Worm (Caenorhabditis elegans) whole organism, late embryonic: ENCODE measurements around the gene gtf-2A2.

ENCODE experiments used
- C08G9.2 ChIP-seq: sonication (generic microtip); optimal IDR thresholded peaks from 2 replicates; lab custom pipeline; 2016; ENCODE audit warnings: mild to moderate bottlenecking, missing genetic modification characterization, moderate library complexity, missing compliant biosample characterization
- C38D4.7 ChIP-seq: fragments of 200-800 bp; sonication (Bioruptor generic); optimal IDR thresholded peaks from 2 replicates; lab custom pipeline; 2018; ENCODE audit warnings: mild to moderate bottlenecking, missing genetic modification characterization, moderate library complexity, missing compliant biosample characterization
- K09A11.1 ChIP-seq: sonication (generic microtip); optimal IDR thresholded peaks from 2 replicates; lab custom pipeline; 2017; ENCODE audit warnings: antibody characterized with exemption, mild to moderate bottlenecking, missing genetic modification characterization, missing compliant biosample characterization; ENCODE audit not compliant: insufficient read depth
- Y22D7AL.16 ChIP-seq: sonication (generic microtip); optimal IDR thresholded peaks from 2 replicates; lab custom pipeline; 2016; ENCODE audit warnings: missing genetic modification characterization, missing compliant biosample characterization
- ahr-1 ChIP-seq: sonication (generic microtip); optimal IDR thresholded peaks from 2 replicates; lab custom pipeline; 2016; ENCODE audit warnings: missing genetic modification characterization, missing compliant biosample characterization
- ama-1 ChIP-seq: fragments of 150-350 bp; optimal IDR thresholded peaks from 2 replicates; lab custom pipeline; 2014
- ceh-14 ChIP-seq: sonication (generic microtip); optimal IDR thresholded peaks from 2 replicates; lab custom pipeline; 2016; ENCODE audit warnings: missing genotype, missing genetic modification characterization, missing compliant biosample characterization
- ceh-18 ChIP-seq: sonication (generic microtip); optimal IDR thresholded peaks from 2 replicates; lab custom pipeline; 2016; ENCODE audit warnings: missing genetic modification characterization, missing compliant biosample characterization
- ceh-2 ChIP-seq: sonication (generic microtip); optimal IDR thresholded peaks from 2 replicates; lab custom pipeline; 2016; ENCODE audit warnings: missing genotype, missing genetic modification characterization, missing compliant biosample characterization
- ceh-24 ChIP-seq: sonication (generic microtip); optimal IDR thresholded peaks from 2 replicates; lab custom pipeline; 2016; ENCODE audit warnings: mild to moderate bottlenecking, missing genetic modification characterization, missing compliant biosample characterization
- ceh-31 ChIP-seq: sonication (generic microtip); optimal IDR thresholded peaks from 2 replicates; lab custom pipeline; 2016; ENCODE audit warnings: missing genetic modification characterization, missing compliant biosample characterization
- ceh-34 ChIP-seq: sonication (generic microtip); optimal IDR thresholded peaks from 2 replicates; lab custom pipeline; 2016; ENCODE audit warnings: mild to moderate bottlenecking, missing genetic modification characterization, missing compliant biosample characterization
- ceh-6 ChIP-seq: fragments of 200-800 bp; sonication (Bioruptor generic); optimal IDR thresholded peaks from 2 replicates; lab custom pipeline; 2018; ENCODE audit warnings: mild to moderate bottlenecking, missing genetic modification characterization, missing compliant biosample characterization
- dmd-4 ChIP-seq: sonication (generic microtip); optimal IDR thresholded peaks from 2 replicates; lab custom pipeline; 2016; ENCODE audit warnings: borderline replicate concordance, missing genetic modification characterization, missing compliant biosample characterization
- dve-1 ChIP-seq: sonication (generic microtip); optimal IDR thresholded peaks from 2 replicates; lab custom pipeline; 2017; ENCODE audit warnings: antibody characterized with exemption, mild to moderate bottlenecking, missing genetic modification characterization, missing compliant biosample characterization
- ets-4 ChIP-seq: sonication (generic microtip); optimal IDR thresholded peaks from 2 replicates; lab custom pipeline; 2016; ENCODE audit warnings: missing genetic modification characterization, missing compliant biosample characterization
- eyg-1 ChIP-seq: sonication (generic microtip); optimal IDR thresholded peaks from 2 replicates; lab custom pipeline; 2016; ENCODE audit warnings: missing genotype, missing genetic modification characterization, missing compliant biosample characterization
- fkh-6 ChIP-seq: sonication (generic microtip); optimal IDR thresholded peaks from 2 replicates; lab custom pipeline; 2016; ENCODE audit warnings: missing genetic modification characterization, missing compliant biosample characterization
- gmeb-2 ChIP-seq: sonication (generic microtip); optimal IDR thresholded peaks from 2 replicates; lab custom pipeline; 2016; ENCODE audit warnings: missing genetic modification characterization, inconsistent platforms, missing compliant biosample characterization
- hlh-13 ChIP-seq: fragments of 200-800 bp; sonication (Bioruptor generic); optimal IDR thresholded peaks from 2 replicates; lab custom pipeline; 2018; ENCODE audit warnings: mild to moderate bottlenecking, missing genetic modification characterization, missing compliant biosample characterization
- hlh-15 ChIP-seq: sonication (generic microtip); optimal IDR thresholded peaks from 2 replicates; lab custom pipeline; 2016; ENCODE audit warnings: missing genetic modification characterization, missing compliant biosample characterization
- hlh-30 ChIP-seq: sonication (generic microtip); optimal IDR thresholded peaks from 2 replicates; lab custom pipeline; 2017; ENCODE audit warnings: antibody characterized with exemption, missing genetic modification characterization, missing compliant biosample characterization; ENCODE audit not compliant: insufficient read depth
- hlh-6 ChIP-seq: sonication (generic microtip); optimal IDR thresholded peaks from 2 replicates; lab custom pipeline; 2016; ENCODE audit warnings: missing genotype, missing genetic modification characterization, missing compliant biosample characterization
- hlh-8 ChIP-seq: sonication (generic microtip); optimal IDR thresholded peaks from 2 replicates; lab custom pipeline; 2016; ENCODE audit warnings: missing genotype, missing genetic modification characterization, missing compliant biosample characterization
- lim-6 ChIP-seq: sonication (generic microtip); optimal IDR thresholded peaks from 2 replicates; lab custom pipeline; 2016; ENCODE audit warnings: missing genetic modification characterization, missing compliant biosample characterization
- lin-11 ChIP-seq: fragments of 200-800 bp; sonication (Bioruptor generic); optimal IDR thresholded peaks from 2 replicates; lab custom pipeline; 2018; ENCODE audit warnings: mild to moderate bottlenecking, missing genetic modification characterization, missing compliant biosample characterization
- nfya-1 ChIP-seq: sonication (generic microtip); optimal IDR thresholded peaks from 2 replicates; lab custom pipeline; 2017; ENCODE audit warnings: missing genetic modification characterization, mild to moderate bottlenecking, missing compliant biosample characterization, antibody characterized with exemption, moderate library complexity
- nhr-11 ChIP-seq: fragments of 150-350 bp; optimal IDR thresholded peaks from 2 replicates; lab custom pipeline; 2014; ENCODE audit warnings: missing biosample characterization, missing genetic modification characterization
- pax-1 ChIP-seq: fragments of 150-350 bp; optimal IDR thresholded peaks from 2 replicates; lab custom pipeline; 2014; ENCODE audit warnings: missing biosample characterization, missing genetic modification characterization
- pha-2 ChIP-seq: sonication (generic microtip); optimal IDR thresholded peaks from 2 replicates; lab custom pipeline; 2017; ENCODE audit warnings: mild to moderate bottlenecking, missing genetic modification characterization, missing compliant biosample characterization
- pros-1 ChIP-seq: fragments of 150-350 bp; optimal IDR thresholded peaks from 2 replicates; lab custom pipeline; 2014; ENCODE audit warnings: missing biosample characterization, missing genetic modification reagents, missing genetic modification characterization
- ref-2 ChIP-seq: sonication (generic microtip); optimal IDR thresholded peaks from 2 replicates; lab custom pipeline; 2016; ENCODE audit warnings: missing genetic modification characterization, missing compliant biosample characterization
- rnt-1 ChIP-seq: sonication (generic microtip); optimal IDR thresholded peaks from 2 replicates; lab custom pipeline; 2016; ENCODE audit warnings: missing genetic modification characterization, missing compliant biosample characterization
- sdc-2 ChIP-seq: sonication (generic microtip); optimal IDR thresholded peaks from 2 replicates; lab custom pipeline; 2016; ENCODE audit warnings: missing genotype, missing genetic modification characterization, missing compliant biosample characterization
- sox-4 ChIP-seq: sonication (generic microtip); optimal IDR thresholded peaks from 2 replicates; lab custom pipeline; 2017; ENCODE audit warnings: mild to moderate bottlenecking, missing genetic modification characterization, inconsistent platforms, missing compliant biosample characterization
- tbx-2 ChIP-seq: sonication (generic microtip); optimal IDR thresholded peaks from 2 replicates; lab custom pipeline; 2016; ENCODE audit warnings: missing genetic modification characterization, missing compliant biosample characterization
- tbx-7 ChIP-seq: sonication (generic microtip); optimal IDR thresholded peaks from 2 replicates; lab custom pipeline; 2016; ENCODE audit warnings: missing genotype, missing genetic modification characterization, missing compliant biosample characterization
- ttx-3 ChIP-seq: sonication (generic microtip); optimal IDR thresholded peaks from 2 replicates; lab custom pipeline; 2016; ENCODE audit warnings: missing genetic modification reagents, missing genetic modification characterization, missing compliant biosample characterization
- unc-55 ChIP-seq: sonication (generic microtip); optimal IDR thresholded peaks from 2 replicates; lab custom pipeline; 2017; ENCODE audit warnings: missing biosample characterization, missing genetic modification reagents, missing genetic modification characterization
- unc-86 ChIP-seq: sonication (generic microtip); optimal IDR thresholded peaks from 2 replicates; lab custom pipeline; 2016; ENCODE audit warnings: missing genetic modification characterization, missing compliant biosample characterization
- ztf-16 ChIP-seq: sonication (generic microtip); optimal IDR thresholded peaks from 2 replicates; lab custom pipeline; 2017; ENCODE audit warnings: missing genetic modification characterization, missing compliant biosample characterization

Gene gtf-2A2

ce11 chrIII:12651946-12652345 is 27.4 kb downstream of the gtf-2A2 start:
- TF ChIP-seq K09A11.1: no peak
- no peak for TF ChIP-seq nhr-11 (tag; lab: Kevin White, UChicago)
- TF ChIP-seq ceh-34 (tag; lab: Kevin White, UChicago): no peak
- TF ChIP-seq ceh-24 (tag; lab: Kevin White, UChicago): no peak
- TF ChIP-seq hlh-6 (tag; lab: Kevin White, UChicago): no peak

- no peak for TF ChIP-seq hlh-15 (tag; lab: Kevin White, UChicago)
- TF ChIP-seq nfya-1: peak; percentile 79
- TF ChIP-seq Y22D7AL.16: no peak
- TF ChIP-seq ceh-6 (GFP tag; lab: Kevin White, UChicago): no peak
- TF ChIP-seq lin-11: no peak
- TF ChIP-seq ceh-14: no peak
These were observed 28.0 kb downstream of the gtf-2A2 start for ce11 chrIII:12652609-12653008.

ce11 chrIII:12658649-12659048 is 34.1 kb downstream of the gtf-2A2 start:
- TF ChIP-seq unc-55 (GFP tag; lab: Kevin White, UChicago): no peak
- no peak for TF ChIP-seq ttx-3 (tag; lab: Kevin White, UChicago)
- TF ChIP-seq nhr-11 (tag; lab: Kevin White, UChicago): no peak
- TF ChIP-seq fkh-6: no peak
- no peak for TF ChIP-seq ztf-16
- no peak for TF ChIP-seq ama-1 (lab: Kevin White, UChicago)
- TF ChIP-seq ets-4 (tag; lab: Kevin White, UChicago): no peak
- TF ChIP-seq pha-2 (tag; lab: Kevin White, UChicago): no peak
- no peak for TF ChIP-seq sox-4 (tag; lab: Kevin White, UChicago)
- TF ChIP-seq ceh-2 (tag; lab: Kevin White, UChicago): no peak
- TF ChIP-seq hlh-8 (tag; lab: Kevin White, UChicago): no peak
- no peak for TF ChIP-seq eyg-1 (tag; lab: Kevin White, UChicago)
- TF ChIP-seq pax-1 (tag; lab: Kevin White, UChicago): no peak
- no peak for TF ChIP-seq dmd-4
- TF ChIP-seq pros-1 (tag; lab: Kevin White, UChicago): no peak
- no peak for TF ChIP-seq gmeb-2 (tag; lab: Kevin White, UChicago)
- no peak for TF ChIP-seq lim-6 (tag; lab: Kevin White, UChicago)
- TF ChIP-seq dve-1 (tag; lab: Kevin White, UChicago): no peak

ce11 chrIII:12662186-12662585 is 37.6 kb downstream of the gtf-2A2 start, which contains the start of gene tpst-1:
tpst-1 (minus strand) TSS chrIII:12662286.
- TF ChIP-seq ahr-1 (tag; lab: Kevin White, UChicago): no peak
- TF ChIP-seq tbx-7 (tag; lab: Kevin White, UChicago): no peak
- no peak for TF ChIP-seq pax-1 (tag; lab: Kevin White, UChicago)
- TF ChIP-seq sdc-2 (tag; lab: Kevin White, UChicago): no peak
- no peak for TF ChIP-seq hlh-13 (GFP tag; lab: Kevin White, UChicago)
- no peak for TF ChIP-seq ceh-18 (tag; lab: Kevin White, UChicago)
- TF ChIP-seq C38D4.7: no peak
- TF ChIP-seq sox-4 (tag; lab: Kevin White, UChicago): no peak
- TF ChIP-seq unc-86: no peak

- peak; percentile 68 for TF ChIP-seq ceh-31 (tag; lab: Kevin White, UChicago)
- TF ChIP-seq tbx-2 (tag; lab: Kevin White, UChicago): peak; percentile 60
- TF ChIP-seq nfya-1: peak; percentile 12
- TF ChIP-seq hlh-30 (tag; lab: Kevin White, UChicago): peak; percentile 63
- TF ChIP-seq rnt-1 (tag; lab: Kevin White, UChicago): peak; percentile 46
- peak; percentile 61 for TF ChIP-seq C08G9.2 (tag; lab: Kevin White, UChicago)
- TF ChIP-seq ceh-18 (tag; lab: Kevin White, UChicago): peak; percentile 61
- TF ChIP-seq ref-2: peak; percentile 24
These were observed 40.9 kb downstream of the gtf-2A2 start for ce11 chrIII:12665500-12665907.
